Worm (Caenorhabditis elegans): Measurements from ENCODE around the gene tbb-4.

DNA sequence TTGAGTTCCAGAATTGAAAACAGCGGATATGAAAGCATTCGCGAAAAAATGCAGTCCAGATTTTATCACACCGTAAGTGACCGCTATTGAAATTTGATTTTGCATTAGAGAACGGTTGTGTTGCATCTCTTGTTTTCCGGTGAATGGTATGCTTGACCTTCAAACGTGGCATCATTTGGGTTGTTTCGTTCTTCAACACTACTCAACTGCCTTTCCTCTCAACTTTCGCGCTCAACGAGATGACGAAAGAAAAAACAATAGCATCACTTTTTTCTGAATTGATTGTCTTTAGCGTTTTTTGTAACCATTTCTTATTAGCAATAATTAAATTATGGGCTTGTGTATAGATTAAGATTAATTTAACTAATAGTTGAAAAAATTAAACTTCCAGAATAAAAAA lies 34.2 kb downstream of the tbb-4 start:
- no peak for TF ChIP-seq ama-1 (optimal IDR thresholded peaks at IDR 0.05)
- no peak for TF ChIP-seq flt-1 (GFP tag; IDR thresholded peaks at IDR 0.05)
- TF ChIP-seq hnd-1 (tag; optimal IDR thresholded peaks at IDR 0.05), result no peak
- TF ChIP-seq ceh-36 (tag; optimal IDR thresholded peaks at IDR 0.05), result no peak
- no peak for TF ChIP-seq tbx-11 (GFP tag; IDR thresholded peaks at IDR 0.05)
- TF ChIP-seq aly-1 (tag; optimal IDR thresholded peaks at IDR 0.05), result no peak
- TF ChIP-seq sea-1 (GFP tag; conservative IDR thresholded peaks at IDR 0.05), result no peak
- no peak for TF ChIP-seq scrt-1 (GFP tag; IDR thresholded peaks at IDR 0.05)

All from whole organism, early embryonic.